Worm (Caenorhabditis elegans) whole organism, midembryonic: ENCODE data around the gene C18H9.6.

Source experiments
- T22C8.4 ChIP-seq: fragments of 200-800 bp; sonication (Bioruptor generic); IDR thresholded peaks from 2 replicates; pipeline ENCODE4 v1.3.6; 2022; ENCODE audit warnings: missing genetic modification characterization, missing compliant biosample characterization
- flt-1 ChIP-seq: fragments of 200-800 bp; sonication (Bioruptor generic); IDR thresholded peaks from 2 replicates; pipeline ENCODE4 v1.3.6; 2022; ENCODE audit warnings: missing genetic modification characterization, missing compliant biosample characterization
- klf-2 ChIP-seq: fragments of 200-800 bp; sonication (Bioruptor generic); conservative IDR thresholded peaks from 2 replicates; pipeline ENCODE4 v1.3.6; 2022; ENCODE audit warnings: missing genetic modification reagents, missing genetic modification characterization, missing compliant biosample characterization
- med-1 ChIP-seq: sonication (generic microtip); optimal IDR thresholded peaks from 2 replicates; lab custom pipeline; 2017; ENCODE audit warnings: missing genetic modification characterization, mild to moderate bottlenecking, missing compliant biosample characterization, antibody characterized with exemption, missing genetic modification reagents; ENCODE audit not compliant: insufficient read depth
- tab-1 ChIP-seq: fragments of 200-800 bp; sonication (Bioruptor generic); IDR thresholded peaks from 2 replicates; pipeline ENCODE4 v1.3.6; 2022; ENCODE audit warnings: missing genetic modification characterization, missing compliant biosample characterization
- ztf-23 ChIP-seq: fragments of 200-800 bp; sonication (Bioruptor generic); IDR thresholded peaks from 2 replicates; pipeline ENCODE4 v1.3.6; 2022; ENCODE audit warnings: missing genetic modification reagents, missing genetic modification characterization, missing compliant biosample characterization
- ztf-29 ChIP-seq: fragments of 200-800 bp; sonication (Bioruptor generic); IDR thresholded peaks from 2 replicates; pipeline ENCODE4 v1.3.6; 2022; ENCODE audit warnings: missing genetic modification reagents, missing genetic modification characterization, missing compliant biosample characterization

DNA sequence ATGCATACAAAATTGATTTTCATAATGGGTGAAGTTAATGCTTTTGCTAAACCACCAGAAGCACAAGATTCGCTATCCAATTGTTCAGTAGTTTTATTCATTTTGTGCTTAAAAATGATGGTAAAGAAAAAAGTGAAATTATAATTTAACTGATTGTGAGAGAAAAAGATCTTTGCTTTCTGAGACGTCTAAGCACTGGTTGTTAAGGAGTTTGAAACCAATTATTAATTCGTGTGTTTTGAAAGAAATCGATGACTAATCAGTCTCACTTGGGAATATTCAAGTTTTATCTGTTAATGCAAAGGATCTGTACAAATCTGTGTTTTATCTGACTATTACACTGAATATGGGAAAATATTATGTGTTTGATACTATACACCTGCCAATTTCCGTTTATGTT lies 49.7 kb downstream of the C18H9.6 start, which contains the start of gene sra-26:
- no peak for TF ChIP-seq tab-1
- TF ChIP-seq T22C8.4 (GFP tag; lab: Robert Waterston, UW) = no peak
- no peak for TF ChIP-seq flt-1
- TF ChIP-seq ztf-29 (GFP tag; lab: Robert Waterston, UW) = no peak
- TF ChIP-seq klf-2 (GFP tag; lab: Robert Waterston, UW) = no peak
- TF ChIP-seq med-1 (GFP tag; lab: Kevin White, UChicago) = no peak
- TF ChIP-seq ztf-23 (GFP tag; lab: Robert Waterston, UW) = no peak
